Fruit fly (Drosophila melanogaster) Kc167 (cell line): ENCODE data around the gene stol.
"Not testable (repeated sequence)": the region's sequence is repeated elsewhere in the genome, so short reads cannot be mapped to it uniquely, and the experiment has no call there.

ENCODE experiments used
- Myc ChIP-seq: fragments of >200 bp; optimal IDR thresholded peaks from 2 replicates; lab custom pipeline; 2017; ENCODE audit warnings: missing external identifiers
- h ChIP-seq: fragments of >200 bp; optimal IDR thresholded peaks from 3 replicates; lab custom pipeline; 2018; ENCODE audit warnings: missing external identifiers
- insv ChIP-seq: fragments of >200 bp; optimal IDR thresholded peaks from 3 replicates; lab custom pipeline; 2018; ENCODE audit warnings: missing external identifiers
- psq ChIP-seq: fragments of >200 bp; optimal IDR thresholded peaks from 2 replicates; lab custom pipeline; 2017; ENCODE audit warnings: missing external identifiers
- ttk ChIP-seq: sonication (Bioruptor generic); optimal IDR thresholded peaks from 2 replicates; lab custom pipeline; 2017; ENCODE audit warnings: missing external identifiers

DNA sequence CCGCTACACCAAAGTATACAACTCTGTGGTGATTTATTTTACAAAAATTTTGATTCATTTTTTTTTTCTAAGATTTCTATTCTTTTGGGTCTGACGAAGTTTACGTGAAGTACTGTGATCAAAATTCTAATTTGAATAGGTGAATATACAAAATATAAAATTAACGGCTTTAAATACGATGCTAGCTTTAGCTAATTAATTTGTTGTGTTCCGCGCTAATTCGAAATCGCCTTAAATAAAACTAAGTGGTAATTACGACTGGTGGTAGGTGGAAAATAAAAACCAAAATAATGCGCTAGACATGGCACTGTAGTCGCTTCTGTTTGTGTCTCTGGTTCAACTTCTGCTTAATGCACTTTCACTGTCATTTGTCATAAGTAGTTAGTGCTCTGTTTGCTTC lies 7.1 kb downstream of the stol start, which contains the start of gene CG43924:
- TF ChIP-seq psq, h, insv, ttk, Myc (lab: Kevin White, UChicago): not testable (repeated sequence)
